Fruit fly (Drosophila melanogaster) whole organism, wandering third instar larva: ENCODE results near the gene Iml1.

Experiments
- Abd-B ChIP-seq: fragments of >200 bp; optimal IDR thresholded peaks from 2 replicates; lab custom pipeline; 2017; ENCODE audit warnings: missing biosample characterization, missing genetic modification characterization
- CG32264 ChIP-seq: fragments of 200-800 bp; sonication (Bioruptor generic); optimal IDR thresholded peaks from 2 replicates; lab custom pipeline; 2016; ENCODE audit warnings: missing biosample characterization, missing genetic modification characterization
- CG9705 ChIP-seq: fragments of 200-800 bp; sonication (Bioruptor generic); optimal IDR thresholded peaks from 2 replicates; lab custom pipeline; 2018; ENCODE audit warnings: missing biosample characterization, mild to moderate bottlenecking, missing genetic modification characterization
- CrebA ChIP-seq: fragments of 200-800 bp; sonication (Bioruptor generic); optimal IDR thresholded peaks from 2 replicates; lab custom pipeline; 2016; ENCODE audit warnings: missing biosample characterization, mild to moderate bottlenecking, missing genetic modification characterization, borderline replicate concordance
- Dfd ChIP-seq: fragments of >200 bp; optimal IDR thresholded peaks from 2 replicates; lab custom pipeline; 2017; ENCODE audit warnings: missing biosample characterization, missing genetic modification characterization
- Dif ChIP-seq: fragments of 200-275, 200-300 bp; sonication (Bioruptor generic); optimal IDR thresholded peaks from 2 replicates; lab custom pipeline; 2018; ENCODE audit warnings: missing biosample characterization, missing genetic modification characterization; ENCODE audit not compliant: partially characterized antibody
- GATAd ChIP-seq: sonication (Bioruptor generic); optimal IDR thresholded peaks from 2 replicates; lab custom pipeline; 2016; ENCODE audit warnings: missing biosample characterization, missing genetic modification characterization
- HLH106 ChIP-seq: fragments of 200-800 bp; optimal IDR thresholded peaks from 3 replicates; lab custom pipeline; 2019; ENCODE audit warnings: missing biosample characterization, mild to moderate bottlenecking, missing genetic modification characterization, moderate library complexity
- Hnf4 ChIP-seq: fragments of 200-800 bp; sonication (Bioruptor generic); optimal IDR thresholded peaks from 2 replicates; lab custom pipeline; 2016; ENCODE audit warnings: missing biosample characterization, mild to moderate bottlenecking, missing genetic modification characterization
- Hr78 ChIP-seq: fragments of >200 bp; optimal IDR thresholded peaks from 2 replicates; lab custom pipeline; 2017; ENCODE audit warnings: missing biosample characterization, missing genetic modification characterization
- Hr83 ChIP-seq: fragments of 200-300 bp; sonication (Bioruptor generic); optimal IDR thresholded peaks from 2 replicates; lab custom pipeline; 2016; ENCODE audit warnings: missing biosample characterization, mild to moderate bottlenecking, missing genetic modification characterization, moderate library complexity; ENCODE audit not compliant: poor library complexity, severe bottlenecking
- Jra ChIP-seq: sonication (Bioruptor generic); optimal IDR thresholded peaks from 2 replicates; lab custom pipeline; 2016; ENCODE audit warnings: missing biosample characterization, missing genetic modification characterization
- Mio ChIP-seq: sonication (Bioruptor generic); optimal IDR thresholded peaks from 2 replicates; lab custom pipeline; 2016; ENCODE audit warnings: missing biosample characterization, missing genetic modification characterization
- Myc ChIP-seq: fragments of >200 bp; optimal IDR thresholded peaks from 2 replicates; lab custom pipeline; 2017
- N ChIP-seq: fragments of >200 bp; optimal IDR thresholded peaks from 2 replicates; lab custom pipeline; 2018; ENCODE audit warnings: missing biosample characterization, missing external identifiers, missing genetic modification characterization
- OdsH ChIP-seq: fragments of 200-800 bp; sonication (Bioruptor generic); optimal IDR thresholded peaks from 2 replicates; lab custom pipeline; 2016; ENCODE audit warnings: missing biosample characterization, mild to moderate bottlenecking, missing genetic modification characterization
- Rel ChIP-seq, 2 experiments: fragments of 200-800 bp; sonication (Bioruptor generic) in 1 of 2; optimal IDR thresholded peaks; 2 replicates in 1 of 2; 3 replicates in 1 of 2; lab custom pipeline; 2016 to 2019; ENCODE audit warnings: mild to moderate bottlenecking in 2 of 2, missing biosample characterization in 2 of 2, missing genetic modification characterization in 2 of 2, moderate library complexity in 1 of 2
- Sp1 ChIP-seq: fragments of 200-800 bp; sonication (Bioruptor generic); optimal IDR thresholded peaks from 3 replicates; lab custom pipeline; 2019; ENCODE audit warnings: missing biosample characterization, mild to moderate bottlenecking, missing genetic modification characterization, moderate library complexity
- Vsx2 ChIP-seq: fragments of 200-300, 225-300 bp; sonication (Bioruptor generic); optimal IDR thresholded peaks from 2 replicates; lab custom pipeline; 2018; ENCODE audit warnings: missing biosample characterization, missing genetic modification characterization; ENCODE audit not compliant: partially characterized antibody
- br ChIP-seq: fragments of 200-800 bp; sonication (Bioruptor generic); optimal IDR thresholded peaks from 2 replicates; lab custom pipeline; 2016; ENCODE audit warnings: missing biosample characterization, missing genetic modification characterization
- brk ChIP-seq: fragments of 200-800 bp; sonication (Bioruptor generic); optimal IDR thresholded peaks from 2 replicates; lab custom pipeline; 2016; ENCODE audit warnings: missing biosample characterization, mild to moderate bottlenecking, missing genetic modification characterization
- dl ChIP-seq, 2 experiments: fragments of 175-275, 200-275 bp in 1 of 2; fragments of 200-275 bp in 1 of 2; sonication (Bioruptor generic); optimal IDR thresholded peaks; lab custom pipeline; 2018; ENCODE audit warnings: mild to moderate bottlenecking in 2 of 2, missing biosample characterization in 2 of 2, missing genetic modification characterization in 2 of 2, moderate library complexity in 2 of 2; ENCODE audit not compliant: partially characterized antibody in 2 of 2, insufficient read depth in 1 of 2
- dmrt93B ChIP-seq: fragments of 200-800 bp; sonication (Bioruptor generic); optimal IDR thresholded peaks from 2 replicates; lab custom pipeline; 2018; ENCODE audit warnings: missing biosample characterization, mild to moderate bottlenecking, missing genetic modification characterization
- dsf ChIP-seq: sonication (Bioruptor generic); optimal IDR thresholded peaks from 2 replicates; lab custom pipeline; 2016; ENCODE audit warnings: missing biosample characterization, missing genetic modification characterization, borderline replicate concordance
- ey ChIP-seq: fragments of 200-800 bp; sonication (Bioruptor generic); optimal IDR thresholded peaks from 2 replicates; lab custom pipeline; 2016; ENCODE audit warnings: missing biosample characterization, missing genetic modification characterization
- foxo ChIP-seq, 2 experiments: fragments of 200-800 bp; sonication (Bioruptor generic); optimal IDR thresholded peaks; 2 replicates in 1 of 2; 3 replicates in 1 of 2; lab custom pipeline; 2016 to 2017; ENCODE audit warnings: missing biosample characterization in 2 of 2, missing genetic modification characterization in 2 of 2
- fru ChIP-seq: fragments of 200-800 bp; sonication (Bioruptor generic); optimal IDR thresholded peaks from 3 replicates; lab custom pipeline; 2016; ENCODE audit warnings: missing biosample characterization, mild to moderate bottlenecking, missing genetic modification characterization
- h ChIP-seq: fragments of 200-800 bp; sonication (Bioruptor generic); optimal IDR thresholded peaks from 3 replicates; lab custom pipeline; 2016; ENCODE audit warnings: missing biosample characterization, mild to moderate bottlenecking, missing genetic modification characterization
- jim ChIP-seq: fragments of 175-275, 200-325 bp; sonication (Bioruptor generic); optimal IDR thresholded peaks from 2 replicates; lab custom pipeline; 2016; ENCODE audit warnings: missing biosample characterization, mild to moderate bottlenecking, missing genetic modification characterization
- lola ChIP-seq: fragments of >200 bp; optimal IDR thresholded peaks from 2 replicates; lab custom pipeline; 2017; ENCODE audit warnings: missing biosample characterization, missing genetic modification characterization
- pan ChIP-seq: fragments of >200 bp; optimal IDR thresholded peaks from 2 replicates; lab custom pipeline; 2017
- psq ChIP-seq: fragments of 200-800 bp; sonication (Bioruptor generic); optimal IDR thresholded peaks from 3 replicates; lab custom pipeline; 2017; ENCODE audit warnings: missing biosample characterization, mild to moderate bottlenecking, missing genetic modification characterization, moderate library complexity
- rgr ChIP-seq: fragments of 200-800 bp; sonication (Bioruptor generic); optimal IDR thresholded peaks from 3 replicates; lab custom pipeline; 2016; ENCODE audit warnings: missing biosample characterization, mild to moderate bottlenecking, missing genetic modification characterization
- sage ChIP-seq: fragments of 200-800 bp; sonication (Bioruptor generic); optimal IDR thresholded peaks from 2 replicates; lab custom pipeline; 2016; ENCODE audit warnings: missing biosample characterization, mild to moderate bottlenecking, missing genetic modification characterization
- sv ChIP-seq: fragments of 200-800 bp; sonication (Bioruptor generic); optimal IDR thresholded peaks from 3 replicates; lab custom pipeline; 2016; ENCODE audit warnings: missing biosample characterization, missing genetic modification characterization
- tai ChIP-seq: sonication (Bioruptor generic); optimal IDR thresholded peaks from 2 replicates; lab custom pipeline; 2016; ENCODE audit warnings: missing biosample characterization, missing genetic modification characterization
- usp ChIP-seq: fragments of >200 bp; optimal IDR thresholded peaks from 2 replicates; lab custom pipeline; 2017; ENCODE audit warnings: missing biosample characterization, missing genetic modification characterization
- woc ChIP-seq: sonication (Bioruptor generic); optimal IDR thresholded peaks from 2 replicates; lab custom pipeline; 2016; ENCODE audit warnings: missing biosample characterization, mild to moderate bottlenecking, missing genetic modification characterization

Iml1 gene

dm6 chr3L:1518715-1519603, 14.9 kb downstream of the Iml1 start:
- TF ChIP-seq h (GFP tag; lab: Kevin White, UChicago) (peak; percentile 27), pan (no peak), Vsx2 (GFP tag; lab: Kevin White, UChicago) (no peak), GATAd (GFP tag; lab: Kevin White, UChicago) (no peak)

dm6 chr3L:1517274-1518047, 16.4 kb downstream of the Iml1 start:
- TF ChIP-seq woc (GFP tag; lab: Kevin White, UChicago): peak; percentile 45
- peak; percentile 21 for TF ChIP-seq Myc (lab: Kevin White, UChicago)
- no peak for TF ChIP-seq dl (GFP tag; optimal IDR thresholded peaks at IDR 0.05; lab: Kevin White, UChicago; ENCODE audit: insufficient read depth in 1 of 2, partially characterized antibody in 2 of 2)
- TF ChIP-seq Abd-B: no peak
- no peak for TF ChIP-seq usp (GFP tag; lab: Kevin White, UChicago)
- TF ChIP-seq Jra (GFP tag; lab: Kevin White, UChicago): peak; percentile 81
- no peak for TF ChIP-seq jim (GFP tag; lab: Kevin White, UChicago)
- peak; percentile 12 for TF ChIP-seq Dif
- TF ChIP-seq br (GFP tag; lab: Kevin White, UChicago): peak; percentile 80
- peak; percentile 81 for TF ChIP-seq OdsH
- no peak for TF ChIP-seq dsf (GFP tag; lab: Kevin White, UChicago)
- no peak for TF ChIP-seq pan
- TF ChIP-seq dmrt93B (GFP tag; lab: Kevin White, UChicago): peak; percentile 30
- TF ChIP-seq Hr78 (GFP tag; lab: Kevin White, UChicago): no peak
- no peak for TF ChIP-seq CrebA
- peak; percentile 48 for TF ChIP-seq Sp1 (GFP tag; lab: Kevin White, UChicago)
- TF ChIP-seq psq (GFP tag; lab: Kevin White, UChicago): peak; percentile 62
- peak; percentile 73 for TF ChIP-seq sv (GFP tag; lab: Kevin White, UChicago)
- TF ChIP-seq Mio (GFP tag; lab: Kevin White, UChicago): peak; percentile 40
- peak; percentile 36 for TF ChIP-seq HLH106 (tag; lab: Kevin White, UChicago)
- TF ChIP-seq CG9705 (GFP tag; lab: Kevin White, UChicago): peak; percentile 4
- no peak for TF ChIP-seq Rel (GFP tag; optimal IDR thresholded peaks at IDR 0.05; lab: Kevin White, UChicago)
- peak; percentile 9 for TF ChIP-seq Rel (tag; optimal IDR thresholded peaks at IDR 0.05; lab: Kevin White, UChicago)
- TF ChIP-seq Hnf4: no peak
- TF ChIP-seq ey (GFP tag; lab: Kevin White, UChicago): peak; percentile 76
- TF ChIP-seq tai (GFP tag; lab: Kevin White, UChicago): no peak
- TF ChIP-seq Hr83 (GFP tag; lab: Kevin White, UChicago): peak; percentile 71
- peak; percentile 87 for TF ChIP-seq rgr (GFP tag; lab: Kevin White, UChicago)
- TF ChIP-seq h (GFP tag; lab: Kevin White, UChicago): peak; percentile 81
- peak; percentile 76 for TF ChIP-seq fru (GFP tag; lab: Kevin White, UChicago)
- peak; percentile 51 for TF ChIP-seq GATAd (GFP tag; lab: Kevin White, UChicago)
- no peak for TF ChIP-seq brk
- TF ChIP-seq lola (GFP tag; lab: Kevin White, UChicago): no peak
- TF ChIP-seq foxo (GFP tag; optimal IDR thresholded peaks at IDR 0.05; lab: Kevin White, UChicago): peak in 1 of 2 experiments; percentile 83
- peak; percentile 44 for TF ChIP-seq CG32264 (GFP tag; lab: Kevin White, UChicago)
- TF ChIP-seq Vsx2 (GFP tag; lab: Kevin White, UChicago): no peak
- no peak for TF ChIP-seq sage (GFP tag; lab: Kevin White, UChicago)
- no peak for TF ChIP-seq N (GFP tag; lab: Kevin White, UChicago)
- TF ChIP-seq Dfd (GFP tag; lab: Kevin White, UChicago): no peak
